Fruit fly (Drosophila melanogaster) whole organism, pupa: ENCODE measurements around the gene sog.

ENCODE experiments used
- CG10348 ChIP-seq: fragments of 200-800 bp; sonication (Bioruptor generic); IDR thresholded peaks from 2 replicates; pipeline ENCODE4 v1.3.6; 2022; ENCODE audit warnings: missing biosample characterization, missing genetic modification characterization
- CG14655 ChIP-seq: fragments of 200-800 bp; sonication (Bioruptor generic); optimal IDR thresholded peaks from 3 replicates; lab custom pipeline; 2017; ENCODE audit warnings: mild to moderate bottlenecking, missing biosample characterization, missing genetic modification reagents, missing genetic modification characterization
- CG15710 ChIP-seq: fragments of 200-800 bp; sonication (Bioruptor generic); optimal IDR thresholded peaks from 2 replicates; lab custom pipeline; 2018; ENCODE audit warnings: missing biosample characterization, mild to moderate bottlenecking, missing genetic modification characterization, moderate library complexity
- CG17806 ChIP-seq: fragments of 200-800 bp; sonication (Bioruptor generic); optimal IDR thresholded peaks from 2 replicates; lab custom pipeline; 2018; ENCODE audit warnings: missing biosample characterization, mild to moderate bottlenecking, missing genetic modification characterization, moderate library complexity
- CG32121 ChIP-seq: fragments of 200-800 bp; sonication (Bioruptor generic); IDR thresholded peaks from 2 replicates; pipeline ENCODE4 v1.3.6; 2022; ENCODE audit warnings: missing biosample characterization, missing genetic modification characterization
- CG8301 ChIP-seq: fragments of 200-800 bp; sonication (Bioruptor generic); optimal IDR thresholded peaks from 2 replicates; lab custom pipeline; 2018; ENCODE audit warnings: missing biosample characterization, mild to moderate bottlenecking, missing genetic modification characterization
- Ets98B ChIP-seq: fragments of 200-800 bp; sonication (Bioruptor generic); IDR thresholded peaks from 2 replicates; pipeline ENCODE4 v1.3.6; 2022; ENCODE audit warnings: missing biosample characterization, missing genetic modification characterization
- Pif1A ChIP-seq: fragments of 200-800 bp; sonication (Bioruptor generic); optimal IDR thresholded peaks from 3 replicates; lab custom pipeline; 2016; ENCODE audit warnings: missing biosample characterization, missing genetic modification characterization
- Pif1B ChIP-seq: fragments of 200-800 bp; sonication (Bioruptor generic); optimal IDR thresholded peaks from 3 replicates; lab custom pipeline; 2016; ENCODE audit warnings: missing biosample characterization, missing genetic modification characterization
- fd96Ca ChIP-seq: fragments of 200-800 bp; sonication (Bioruptor generic); IDR thresholded peaks from 3 replicates; pipeline ENCODE4 v1.3.6; 2022; ENCODE audit warnings: missing biosample characterization, missing genetic modification characterization

- no peak for TF ChIP-seq Pif1B
- no peak for TF ChIP-seq fd96Ca (GFP tag; lab: Robert Waterston, UW)
- TF ChIP-seq CG17806 = no peak
- no peak for TF ChIP-seq CG14655 (GFP tag; lab: Kevin White, UChicago)
- TF ChIP-seq Ets98B = no peak
- no peak for TF ChIP-seq CG8301 (tag; lab: Kevin White, UChicago)
- TF ChIP-seq CG15710 (tag; lab: Kevin White, UChicago) = no peak
- TF ChIP-seq Pif1A (GFP tag; lab: Kevin White, UChicago) = no peak
- no peak for TF ChIP-seq CG32121 (GFP tag; lab: Robert Waterston, UW)
- TF ChIP-seq CG10348 = no peak
These were observed 30.8 kb downstream of the sog start for dm6 chrX:15602438-15602837.
